Fruit fly (Drosophila melanogaster) whole organism, embryonic: Measurements from ENCODE around the gene Twdlalpha.

Source experiments
- Ada2b ChIP-seq: fragments of 200-800 bp; sonication (Bioruptor generic); IDR thresholded peaks from 2 replicates; pipeline ENCODE4 v1.3.6; 2022; ENCODE audit warnings: missing biosample characterization, missing genetic modification characterization
- Adf1 ChIP-seq: fragments of 200-800 bp; sonication (Bioruptor generic); IDR thresholded peaks from 2 replicates; pipeline ENCODE4 v1.3.6; 2022; ENCODE audit warnings: missing biosample characterization, missing genetic modification characterization
- Awh ChIP-seq: fragments of 200-800 bp; sonication (Bioruptor generic); IDR thresholded peaks from 2 replicates; pipeline ENCODE4, ENCODE4 v1.3.6; 2022; ENCODE audit warnings: missing biosample characterization, missing genetic modification characterization
- CG10267 ChIP-seq: fragments of 200-800 bp; sonication (Bioruptor generic); optimal IDR thresholded peaks from 2 replicates; lab custom pipeline; 2018; ENCODE audit warnings: missing biosample characterization, mild to moderate bottlenecking, missing genetic modification characterization, moderate library complexity
- CG13287 ChIP-seq: fragments of 200-800 bp; sonication (Bioruptor generic); IDR thresholded peaks from 2 replicates; pipeline ENCODE4 v1.3.6; 2022; ENCODE audit warnings: missing biosample characterization, missing genetic modification characterization; ENCODE audit not compliant: partially characterized antibody
- CG14965 ChIP-seq: fragments of 200-800 bp; sonication (Bioruptor generic); optimal IDR thresholded peaks from 2 replicates; lab custom pipeline; 2016; ENCODE audit warnings: missing biosample characterization, missing genetic modification characterization, borderline replicate concordance
- CG15514 ChIP-seq: fragments of 200-800 bp; sonication (Bioruptor generic); optimal IDR thresholded peaks from 3 replicates; lab custom pipeline; 2017; ENCODE audit warnings: missing biosample characterization, missing genetic modification characterization, mild to moderate bottlenecking, moderate library complexity, missing genetic modification reagents
- CG16815 ChIP-seq: fragments of 200-800 bp; sonication (Bioruptor generic); optimal IDR thresholded peaks from 3 replicates; lab custom pipeline; 2017; ENCODE audit warnings: missing biosample characterization, mild to moderate bottlenecking, missing genetic modification characterization
- CG17802 ChIP-seq: fragments of 200-800 bp; sonication (Bioruptor generic); optimal IDR thresholded peaks from 2 replicates; lab custom pipeline; 2018; ENCODE audit warnings: missing biosample characterization, mild to moderate bottlenecking, missing genetic modification characterization, moderate library complexity
- CG2116 ChIP-seq: fragments of 200-800 bp; sonication (Bioruptor generic); optimal IDR thresholded peaks from 3 replicates; lab custom pipeline; 2018; ENCODE audit warnings: missing biosample characterization, mild to moderate bottlenecking, missing genetic modification characterization
- CG2202 ChIP-seq: fragments of 200-800 bp; sonication (Bioruptor generic); optimal IDR thresholded peaks from 2 replicates; lab custom pipeline; 2018; ENCODE audit warnings: missing biosample characterization, mild to moderate bottlenecking, missing genetic modification characterization
- CG2712 ChIP-seq: fragments of 200-800 bp; optimal IDR thresholded peaks from 3 replicates; lab custom pipeline; 2019; ENCODE audit warnings: missing biosample characterization, mild to moderate bottlenecking, missing genetic modification characterization, moderate library complexity
- CG30431 ChIP-seq: fragments of 200-800 bp; sonication (Bioruptor generic); optimal IDR thresholded peaks from 2 replicates; lab custom pipeline; 2017; ENCODE audit warnings: missing biosample characterization, missing genetic modification characterization
- CG3847 ChIP-seq: fragments of 200-800 bp; sonication (Bioruptor generic); IDR thresholded peaks from 2 replicates; pipeline ENCODE4 v1.3.6; 2022; ENCODE audit warnings: missing biosample characterization, missing genetic modification characterization
- CG4360 ChIP-seq: fragments of 200-800 bp; sonication (Bioruptor generic); IDR thresholded peaks from 2 replicates; pipeline ENCODE4 v1.3.6; 2022; ENCODE audit warnings: missing biosample characterization, missing genetic modification characterization
- CG4424 ChIP-seq: fragments of 200-800 bp; sonication (Bioruptor generic); optimal IDR thresholded peaks from 3 replicates; lab custom pipeline; 2016; ENCODE audit warnings: missing biosample characterization, missing genetic modification characterization
- CG4617 ChIP-seq: fragments of 200-800 bp; sonication (Bioruptor generic); optimal IDR thresholded peaks from 3 replicates; lab custom pipeline; 2016; ENCODE audit warnings: missing biosample characterization, missing genetic modification characterization, borderline replicate concordance
- CG6654 ChIP-seq: fragments of 200-800 bp; sonication (Bioruptor generic); optimal IDR thresholded peaks from 2 replicates; lab custom pipeline; 2017; ENCODE audit warnings: missing biosample characterization, mild to moderate bottlenecking, missing genetic modification characterization
- CG6813 ChIP-seq: fragments of 200-800 bp; sonication (Bioruptor generic); optimal IDR thresholded peaks from 2 replicates; lab custom pipeline; 2017; ENCODE audit warnings: missing biosample characterization, missing genetic modification characterization, mild to moderate bottlenecking, moderate library complexity, missing genetic modification reagents
- CG7745 ChIP-seq: fragments of 200-800 bp; sonication (Bioruptor generic); optimal IDR thresholded peaks from 2 replicates; lab custom pipeline; 2018; ENCODE audit warnings: missing biosample characterization, mild to moderate bottlenecking, missing genetic modification characterization, moderate library complexity
- CG7839 ChIP-seq: fragments of 200-800 bp; sonication (Bioruptor generic); optimal IDR thresholded peaks from 3 replicates; lab custom pipeline; 2018; ENCODE audit warnings: missing biosample characterization, mild to moderate bottlenecking, missing genetic modification characterization, moderate library complexity
- CTCF ChIP-seq: fragments of 200-800 bp; sonication (Bioruptor generic); optimal IDR thresholded peaks from 2 replicates; lab custom pipeline; 2017; ENCODE audit warnings: missing biosample characterization, mild to moderate bottlenecking, missing genetic modification characterization, moderate library complexity
- D ChIP-seq, 2 experiments: fragments of 200-800 bp in 1 of 2; fragments of >200 bp in 1 of 2; sonication (Bioruptor generic) in 1 of 2; optimal IDR thresholded peaks; 2 replicates in 1 of 2; 3 replicates in 1 of 2; lab custom pipeline; 2017; ENCODE audit warnings: mild to moderate bottlenecking in 1 of 2, missing biosample characterization in 1 of 2, missing genetic modification characterization in 1 of 2, missing genetic modification reagents in 1 of 2
- Deaf1 ChIP-seq: fragments of 200-800 bp; optimal IDR thresholded peaks from 3 replicates; lab custom pipeline; 2019; ENCODE audit warnings: missing biosample characterization, mild to moderate bottlenecking, missing genetic modification characterization, moderate library complexity
- Dref ChIP-seq: fragments of 200-800 bp; sonication (Bioruptor generic); IDR thresholded peaks from 2 replicates; pipeline ENCODE4 v1.3.6; 2022; ENCODE audit warnings: missing biosample characterization, missing genetic modification characterization
- Hand ChIP-seq: fragments of 200-800 bp; sonication (Bioruptor generic); optimal IDR thresholded peaks from 2 replicates; lab custom pipeline; 2017; ENCODE audit warnings: mild to moderate bottlenecking, missing biosample characterization, missing genetic modification reagents, missing genetic modification characterization
- MBD-R2 ChIP-seq: fragments of 200-800 bp; sonication (Bioruptor generic); IDR thresholded peaks from 2 replicates; pipeline ENCODE4 v1.3.6; 2022; ENCODE audit warnings: missing biosample characterization, missing genetic modification characterization
- MESR4 ChIP-seq: fragments of 200-800 bp; sonication (Bioruptor generic); optimal IDR thresholded peaks from 2 replicates; lab custom pipeline; 2018; ENCODE audit warnings: missing biosample characterization, mild to moderate bottlenecking, missing genetic modification characterization, moderate library complexity
- Mad ChIP-seq: fragments of 200-800 bp; sonication (Bioruptor generic); optimal IDR thresholded peaks from 2 replicates; lab custom pipeline; 2016; ENCODE audit warnings: missing biosample characterization, missing genetic modification characterization
- NC2β ChIP-seq: fragments of 200-800 bp; sonication (Bioruptor generic); optimal IDR thresholded peaks from 2 replicates; lab custom pipeline; 2016; ENCODE audit warnings: missing biosample characterization, missing genetic modification characterization
- Opbp ChIP-seq: fragments of 200-800 bp; sonication (Bioruptor generic); IDR thresholded peaks from 3 replicates; pipeline ENCODE4 v1.3.6; 2022; ENCODE audit warnings: missing biosample characterization, missing genetic modification characterization; ENCODE audit not compliant: partially characterized antibody
- Sin3A ChIP-seq: fragments of >200 bp; optimal IDR thresholded peaks from 2 replicates; lab custom pipeline; 2018
- Taf1 ChIP-seq: fragments of 200-800 bp; sonication (Bioruptor generic); IDR thresholded peaks from 2 replicates; pipeline ENCODE4 v1.3.6; 2022; ENCODE audit warnings: missing biosample characterization, missing genetic modification characterization
- ase ChIP-seq: fragments of 200-800 bp; sonication (Bioruptor generic); IDR thresholded peaks from 3 replicates; pipeline ENCODE4 v1.3.6; 2022; ENCODE audit warnings: missing biosample characterization, missing genetic modification characterization
- ash1 ChIP-seq: fragments of 200-800 bp; sonication (Bioruptor generic); optimal IDR thresholded peaks from 2 replicates; lab custom pipeline; 2018; ENCODE audit warnings: missing biosample characterization, mild to moderate bottlenecking, missing genetic modification characterization
- bbx ChIP-seq: fragments of 200-800 bp; sonication (Bioruptor generic); IDR thresholded peaks from 2 replicates; pipeline ENCODE4 v1.3.6; 2022; ENCODE audit warnings: missing biosample characterization, missing genetic modification characterization; ENCODE audit not compliant: partially characterized antibody
- bigmax ChIP-seq: fragments of 200-800 bp; sonication (Bioruptor generic); optimal IDR thresholded peaks from 2 replicates; lab custom pipeline; 2018; ENCODE audit warnings: missing biosample characterization, mild to moderate bottlenecking, missing genetic modification characterization
- dan ChIP-seq: fragments of 200-800 bp; sonication (Bioruptor generic); IDR thresholded peaks from 2 replicates; pipeline ENCODE4 v1.3.6; 2022; ENCODE audit warnings: missing biosample characterization, missing genetic modification characterization
- disco-r ChIP-seq: fragments of 200-800 bp; sonication (Bioruptor generic); optimal IDR thresholded peaks from 2 replicates; lab custom pipeline; 2016; ENCODE audit warnings: missing biosample characterization, missing genetic modification characterization
- en ChIP-seq: fragments of 200-800 bp; sonication (Bioruptor generic); optimal IDR thresholded peaks from 2 replicates; lab custom pipeline; 2016; ENCODE audit warnings: missing biosample characterization, missing genetic modification characterization
- fru ChIP-seq: fragments of >200 bp; optimal IDR thresholded peaks from 2 replicates; lab custom pipeline; 2017
- gce ChIP-seq: fragments of 200-800 bp; sonication (Bioruptor generic); IDR thresholded peaks from 3 replicates; pipeline ENCODE4 v1.3.6; 2022; ENCODE audit warnings: missing biosample characterization, missing genetic modification characterization
- gsb-n ChIP-seq: fragments of 200-800 bp; sonication (Bioruptor generic); optimal IDR thresholded peaks from 3 replicates; lab custom pipeline; 2018; ENCODE audit warnings: missing biosample characterization, mild to moderate bottlenecking, missing genetic modification characterization
- her ChIP-seq: fragments of 200-800 bp; sonication (Bioruptor generic); optimal IDR thresholded peaks from 2 replicates; lab custom pipeline; 2016; ENCODE audit warnings: missing biosample characterization, missing genetic modification characterization
- knrl ChIP-seq: fragments of 200-800 bp; sonication (Bioruptor generic); IDR thresholded peaks from 3 replicates; pipeline ENCODE4 v1.3.6; 2022; ENCODE audit warnings: missing biosample characterization, missing genetic modification characterization; ENCODE audit not compliant: partially characterized antibody
- lbe ChIP-seq: fragments of 200-800 bp; sonication (Bioruptor generic); optimal IDR thresholded peaks from 2 replicates; lab custom pipeline; 2016; ENCODE audit warnings: missing biosample characterization, mild to moderate bottlenecking, missing genetic modification characterization
- scrt ChIP-seq: fragments of 200-800 bp; sonication (Bioruptor generic); optimal IDR thresholded peaks from 2 replicates; lab custom pipeline; 2018; ENCODE audit warnings: missing biosample characterization, mild to moderate bottlenecking, missing genetic modification characterization, moderate library complexity
- sob ChIP-seq: fragments of 200-800 bp; sonication (Bioruptor generic); IDR thresholded peaks from 2 replicates; pipeline ENCODE4 v1.3.6; 2022; ENCODE audit warnings: missing biosample characterization, missing genetic modification characterization
- sqz ChIP-seq: fragments of 200-800 bp; sonication (Bioruptor generic); optimal IDR thresholded peaks from 3 replicates; lab custom pipeline; 2018; ENCODE audit warnings: missing biosample characterization, mild to moderate bottlenecking, missing genetic modification characterization
- stwl ChIP-seq: fragments of 200-800 bp; sonication (Bioruptor generic); optimal IDR thresholded peaks from 3 replicates; lab custom pipeline; 2018; ENCODE audit warnings: missing biosample characterization, mild to moderate bottlenecking, missing genetic modification characterization, moderate library complexity
- tgo ChIP-seq: fragments of 200-800 bp; sonication (Bioruptor generic); IDR thresholded peaks from 3 replicates; pipeline ENCODE4 v1.3.6; 2022; ENCODE audit warnings: missing biosample characterization, missing genetic modification characterization
- yki ChIP-seq: fragments of >200 bp; optimal IDR thresholded peaks from 3 replicates; lab custom pipeline; 2018

The Twdlalpha gene

dm6 chrX:16783743-16784142 is 41.1 kb downstream of the Twdlalpha start, which contains the start of gene mRpL22 (continued):
- TF ChIP-seq MBD-R2 (GFP tag; lab: Robert Waterston, UW), result peak; percentile 73
- peak; percentile 50 for TF ChIP-seq CG2116 (GFP tag; lab: Kevin White, UChicago)
- peak; percentile 47 for TF ChIP-seq Dref (GFP tag; lab: Robert Waterston, UW)
- TF ChIP-seq CG6813, result no peak
- no peak for TF ChIP-seq Deaf1 (tag; lab: Kevin White, UChicago)
- no peak for TF ChIP-seq CG4424
- TF ChIP-seq Taf1 (GFP tag; lab: Robert Waterston, UW), result no peak
- no peak for TF ChIP-seq disco-r
- TF ChIP-seq CG2202 (tag; lab: Kevin White, UChicago), result no peak
- no peak for TF ChIP-seq Hand (GFP tag; lab: Kevin White, UChicago)
- TF ChIP-seq gce (GFP tag; lab: Robert Waterston, UW), result no peak
- TF ChIP-seq MESR4 (GFP tag; lab: Kevin White, UChicago), result peak; percentile 88
- no peak for TF ChIP-seq ash1
- no peak for TF ChIP-seq CG6654 (GFP tag; lab: Kevin White, UChicago)
- no peak for TF ChIP-seq yki
- no peak for TF ChIP-seq CG30431
- peak; percentile 38 for TF ChIP-seq sqz (GFP tag; lab: Kevin White, UChicago)
- peak; percentile 31; the same call in 1 of the 3 replicates for TF ChIP-seq Opbp (GFP tag; lab: Robert Waterston, UW)
- TF ChIP-seq CG7839, result no peak
- TF ChIP-seq scrt, result no peak
- no peak for TF ChIP-seq ase (GFP tag; lab: Robert Waterston, UW)
- TF ChIP-seq stwl (tag; lab: Kevin White, UChicago), result peak; percentile 4
- no peak for TF ChIP-seq CG14965 (GFP tag; lab: Kevin White, UChicago)
- peak; percentile 19; the same call in 1 of the 3 replicates for TF ChIP-seq knrl (GFP tag; lab: Robert Waterston, UW)
- no peak for TF ChIP-seq lbe (GFP tag; lab: Kevin White, UChicago)
- peak; percentile 70 for TF ChIP-seq CG3847 (GFP tag; lab: Robert Waterston, UW)
- TF ChIP-seq fru (lab: Kevin White, UChicago), result no peak
- TF ChIP-seq gsb-n (tag; lab: Kevin White, UChicago), result no peak
- TF ChIP-seq Ada2b (GFP tag; lab: Robert Waterston, UW), result no peak
- TF ChIP-seq en (GFP tag; lab: Kevin White, UChicago), result no peak
- peak; percentile 36 for TF ChIP-seq Sin3A (lab: Kevin White, UChicago)
- no peak for TF ChIP-seq CG17802
- TF ChIP-seq CG7745 (tag; lab: Kevin White, UChicago), result no peak
- no peak for TF ChIP-seq CG4360 (GFP tag; lab: Robert Waterston, UW)
- no peak for TF ChIP-seq CTCF (GFP tag; lab: Kevin White, UChicago)
- peak; percentile 17 for TF ChIP-seq CG2712 (tag; lab: Kevin White, UChicago)
- TF ChIP-seq CG16815, result no peak
- TF ChIP-seq dan (GFP tag; lab: Robert Waterston, UW), result no peak
- no peak for TF ChIP-seq D (optimal IDR thresholded peaks at IDR 0.05; lab: Kevin White, UChicago)
- no peak for TF ChIP-seq D (GFP tag; optimal IDR thresholded peaks at IDR 0.05; lab: Kevin White, UChicago)
- no peak for TF ChIP-seq Adf1
- no peak for TF ChIP-seq sob (GFP tag; lab: Robert Waterston, UW)
- TF ChIP-seq CG10267 (tag; lab: Kevin White, UChicago), result peak; percentile 6
- peak; percentile 36; the same call in 1 of the 2 replicates for TF ChIP-seq bbx (GFP tag; lab: Robert Waterston, UW)
- TF ChIP-seq her, result no peak
- no peak for TF ChIP-seq tgo (GFP tag; lab: Robert Waterston, UW)
- TF ChIP-seq CG13287 (GFP tag; lab: Robert Waterston, UW), result 0 out of 2 replicates have a peak, but pooled peaks have one; percentile 17
- TF ChIP-seq CG4617 (GFP tag; lab: Kevin White, UChicago), result peak; percentile 35
- TF ChIP-seq Awh, result no peak
- no peak for TF ChIP-seq NC2β (GFP tag; lab: Kevin White, UChicago)
- TF ChIP-seq Mad (GFP tag; lab: Kevin White, UChicago), result no peak
- TF ChIP-seq bigmax, result no peak
- peak; percentile 57 for TF ChIP-seq CG15514 (GFP tag; lab: Kevin White, UChicago)
